Worm (Caenorhabditis elegans) whole organism, mixed stage, embryonic: ENCODE data around the gene Y43F8B.11.

ENCODE experiments used
- M03D4.4 ChIP-seq: sonication (generic microtip); optimal IDR thresholded peaks from 2 replicates; lab custom pipeline; 2017; ENCODE audit warnings: mild to moderate bottlenecking, missing genetic modification characterization, missing compliant biosample characterization
- bed-3 ChIP-seq: fragments of 200-800 bp; sonication (Bioruptor generic); optimal IDR thresholded peaks from 3 replicates; lab custom pipeline; 2018; ENCODE audit warnings: mild to moderate bottlenecking, missing genetic modification characterization, moderate library complexity, missing compliant biosample characterization
- blmp-1 ChIP-seq: fragments of 150-350 bp; optimal IDR thresholded peaks from 2 replicates; lab custom pipeline; 2014; ENCODE audit warnings: missing biosample characterization, missing genetic modification characterization
- ceh-39 ChIP-seq: fragments of 150-350 bp; optimal IDR thresholded peaks from 2 replicates; lab custom pipeline; 2014; ENCODE audit warnings: missing biosample characterization, missing genetic modification characterization
- ceh-43 ChIP-seq: fragments of 200-800 bp; sonication (Bioruptor generic); optimal IDR thresholded peaks from 2 replicates; lab custom pipeline; 2018; ENCODE audit warnings: mild to moderate bottlenecking, missing genetic modification characterization, moderate library complexity, missing compliant biosample characterization
- ceh-83 ChIP-seq: fragments of 200-800 bp; sonication (Bioruptor generic); optimal IDR thresholded peaks from 2 replicates; lab custom pipeline; 2018; ENCODE audit warnings: mild to moderate bottlenecking, missing genetic modification characterization, missing compliant biosample characterization
- ces-1 ChIP-seq: fragments of 150-350 bp; optimal IDR thresholded peaks from 2 replicates; lab custom pipeline; 2014; ENCODE audit warnings: missing biosample characterization, missing genetic modification reagents, missing genetic modification characterization
- drap-1 ChIP-seq: fragments of 200-800 bp; sonication (Bioruptor generic); optimal IDR thresholded peaks from 3 replicates; lab custom pipeline; 2018; ENCODE audit warnings: mild to moderate bottlenecking, missing genetic modification characterization, missing compliant biosample characterization
- elt-3 ChIP-seq: fragments of 150-350 bp; optimal IDR thresholded peaks from 2 replicates; lab custom pipeline; 2014; ENCODE audit warnings: missing biosample characterization, missing genetic modification characterization
- flh-1 ChIP-seq: fragments of 200-800 bp; sonication (Bioruptor generic); optimal IDR thresholded peaks from 2 replicates; lab custom pipeline; 2018; ENCODE audit warnings: mild to moderate bottlenecking, missing genetic modification characterization, moderate library complexity, missing compliant biosample characterization
- ham-2 ChIP-seq: fragments of 200-800 bp; sonication (Bioruptor generic); optimal IDR thresholded peaks from 2 replicates; lab custom pipeline; 2018; ENCODE audit warnings: mild to moderate bottlenecking, missing genetic modification characterization, missing compliant biosample characterization
- hlh-1 ChIP-seq: fragments of 150-350 bp; optimal IDR thresholded peaks from 2 replicates; lab custom pipeline; 2014; ENCODE audit warnings: missing biosample characterization, missing genetic modification reagents, missing genetic modification characterization
- lin-13 ChIP-seq: fragments of 150-350 bp; optimal IDR thresholded peaks from 2 replicates; lab custom pipeline; 2014; ENCODE audit warnings: missing biosample characterization, missing genetic modification characterization
- lin-32 ChIP-seq: fragments of 200-800 bp; sonication (Bioruptor generic); optimal IDR thresholded peaks from 2 replicates; lab custom pipeline; 2018; ENCODE audit warnings: mild to moderate bottlenecking, missing genetic modification characterization, missing compliant biosample characterization
- lsy-2 ChIP-seq: fragments of 150-350 bp; optimal IDR thresholded peaks from 2 replicates; lab custom pipeline; 2014; ENCODE audit warnings: missing biosample characterization, missing genetic modification characterization
- mab-5 ChIP-seq: fragments of 150-350 bp; optimal IDR thresholded peaks from 2 replicates; lab custom pipeline; 2014; ENCODE audit warnings: missing biosample characterization, missing genetic modification characterization
- mep-1 ChIP-seq: fragments of 150-350 bp; optimal IDR thresholded peaks from 2 replicates; lab custom pipeline; 2017; ENCODE audit warnings: missing biosample characterization, missing genetic modification reagents, missing genetic modification characterization, inconsistent platforms
- nhr-12 ChIP-seq: fragments of 150-350 bp; optimal IDR thresholded peaks from 2 replicates; lab custom pipeline; 2014; ENCODE audit warnings: missing biosample characterization, missing genetic modification characterization
- nhr-2 ChIP-seq: fragments of 150-350 bp; optimal IDR thresholded peaks from 2 replicates; lab custom pipeline; 2014; ENCODE audit warnings: missing biosample characterization, missing genetic modification characterization
- nhr-237 ChIP-seq: fragments of 150-350 bp; optimal IDR thresholded peaks from 2 replicates; lab custom pipeline; 2014; ENCODE audit warnings: missing biosample characterization, missing genetic modification characterization
- nhr-28 ChIP-seq: fragments of 150-350 bp; optimal IDR thresholded peaks from 2 replicates; lab custom pipeline; 2014; ENCODE audit warnings: missing biosample characterization, missing genetic modification characterization
- nhr-76 ChIP-seq: sonication (generic microtip); optimal IDR thresholded peaks from 2 replicates; lab custom pipeline; 2017; ENCODE audit warnings: missing biosample characterization, missing genetic modification characterization
- pha-4 ChIP-seq: fragments of 150-350 bp; optimal IDR thresholded peaks from 2 replicates; lab custom pipeline; 2018; ENCODE audit warnings: missing biosample characterization, missing genetic modification reagents, missing genetic modification characterization
- sem-2 ChIP-seq: fragments of 200-800 bp; sonication (Bioruptor generic); optimal IDR thresholded peaks from 2 replicates; lab custom pipeline; 2018; ENCODE audit warnings: mild to moderate bottlenecking, missing genetic modification characterization, missing compliant biosample characterization
- snpc-4 ChIP-seq: fragments of 150-350 bp; optimal IDR thresholded peaks from 2 replicates; lab custom pipeline; 2014; ENCODE audit warnings: missing biosample characterization, missing genetic modification characterization
- sptf-1 ChIP-seq: sonication (generic microtip); optimal IDR thresholded peaks from 2 replicates; lab custom pipeline; 2017; ENCODE audit warnings: mild to moderate bottlenecking, missing genetic modification characterization, moderate library complexity, missing compliant biosample characterization
- unc-39 ChIP-seq: fragments of 150-350 bp; optimal IDR thresholded peaks from 2 replicates; lab custom pipeline; 2014; ENCODE audit warnings: missing biosample characterization, missing genetic modification characterization
- unc-62 ChIP-seq: fragments of 150-350 bp; optimal IDR thresholded peaks from 2 replicates; lab custom pipeline; 2014; ENCODE audit warnings: missing biosample characterization, missing genetic modification reagents, missing genetic modification characterization

The Y43F8B.11 gene

ce11 chrV:19477302-19477701 lies 6.8 kb downstream of the Y43F8B.11 start:
- TF ChIP-seq ceh-39 (tag; lab: Kevin White, UChicago), result no peak
- no peak for TF ChIP-seq lin-13 (tag; lab: Kevin White, UChicago)

ce11 chrV:19477852-19478251 lies 7.4 kb downstream of the Y43F8B.11 start, which contains the start of gene Y43F8B.9:
Gene Y43F8B.9 (plus strand): TSS chrV:19478152.
- TF ChIP-seq unc-39 (tag; lab: Kevin White, UChicago) (no peak), snpc-4 (tag; lab: Kevin White, UChicago) (no peak), sptf-1 (tag; lab: Kevin White, UChicago) (no peak), pha-4 (tag; lab: Kevin White, UChicago) (no peak), nhr-28 (tag; lab: Kevin White, UChicago) (no peak)

ce11 chrV:19482535-19482934 lies 12.1 kb downstream of the Y43F8B.11 start, which contains the start of gene Y43F8B.22:
Gene Y43F8B.22 (plus strand): TSS chrV:19482835.
- TF ChIP-seq ceh-83 (no peak), flh-1 (GFP tag; lab: Kevin White, UChicago) (no peak), mab-5 (no peak), hlh-1 (no peak), ceh-43 (no peak), nhr-2 (tag; lab: Kevin White, UChicago) (no peak), M03D4.4 (no peak), mep-1 (tag; lab: Kevin White, UChicago) (no peak), sem-2 (GFP tag; lab: Kevin White, UChicago) (no peak)
- TF ChIP-seq, all 35 proteins: peak for 0

- TF ChIP-seq lsy-2 (tag; lab: Kevin White, UChicago) (no peak), ceh-43 (no peak), elt-3 (no peak), nhr-12 (no peak), drap-1 (no peak), bed-3 (GFP tag; lab: Kevin White, UChicago) (no peak), sem-2 (GFP tag; lab: Kevin White, UChicago) (no peak)
Measured at ce11 chrV:19484507-19484906, 14.0 kb downstream of the Y43F8B.11 start, which contains the start of gene Y43F8B.17. Gene Y43F8B.17 (plus strand): TSS chrV:19484721.

- TF ChIP-seq nhr-28 (tag; lab: Kevin White, UChicago), result no peak
- TF ChIP-seq ceh-43, result no peak
- no peak for TF ChIP-seq drap-1
- TF ChIP-seq lsy-2 (tag; lab: Kevin White, UChicago), result no peak
- no peak for TF ChIP-seq unc-39 (tag; lab: Kevin White, UChicago)
- TF ChIP-seq nhr-76, result no peak
- no peak for TF ChIP-seq blmp-1 (tag; lab: Kevin White, UChicago)
- TF ChIP-seq unc-62 (GFP tag; lab: Kevin White, UChicago), result no peak
Measured at ce11 chrV:19485261-19485660, 14.8 kb downstream of the Y43F8B.11 start, which contains the start of gene Y43F8B.28. Gene Y43F8B.28 (plus strand): TSS chrV:19485319.

ce11 chrV:19485690-19486089 lies 15.2 kb downstream of the Y43F8B.11 start, which contains the start of gene Y43F8B.18:
Gene Y43F8B.18 (plus strand): TSS chrV:19485990.
- TF ChIP-seq sptf-1 (tag; lab: Kevin White, UChicago) (no peak), snpc-4 (tag; lab: Kevin White, UChicago) (no peak)

- no peak for TF ChIP-seq flh-1 (GFP tag; lab: Kevin White, UChicago)
- no peak for TF ChIP-seq nhr-28 (tag; lab: Kevin White, UChicago)
- no peak for TF ChIP-seq nhr-2 (tag; lab: Kevin White, UChicago)
- no peak for TF ChIP-seq ceh-43
- TF ChIP-seq lsy-2 (tag; lab: Kevin White, UChicago), result no peak
- no peak for TF ChIP-seq hlh-1
- TF ChIP-seq ceh-83, result no peak
- no peak for TF ChIP-seq ces-1 (GFP tag; lab: Kevin White, UChicago)
- TF ChIP-seq, all 35 proteins: peak for 0
Measured at ce11 chrV:19490461-19490860, 20.0 kb downstream of the Y43F8B.11 start, which contains the start of gene Y43F8B.7. Gene Y43F8B.7 (plus strand): TSS chrV:19490761.

ce11 chrV:19491302-19491701 lies 20.8 kb downstream of the Y43F8B.11 start, which contains the start of gene Y43F8B.29:
Gene Y43F8B.29 (plus strand): TSS chrV:19491602.
- TF ChIP-seq ceh-43 (no peak), lin-13 (tag; lab: Kevin White, UChicago) (no peak), nhr-237 (tag; lab: Kevin White, UChicago) (no peak), lin-32 (no peak), ham-2 (GFP tag; lab: Kevin White, UChicago) (no peak), bed-3 (GFP tag; lab: Kevin White, UChicago) (no peak)
